Comparison of ENCODE assay signal across 1 fruit fly cellular context in the genomic region with DNA sequence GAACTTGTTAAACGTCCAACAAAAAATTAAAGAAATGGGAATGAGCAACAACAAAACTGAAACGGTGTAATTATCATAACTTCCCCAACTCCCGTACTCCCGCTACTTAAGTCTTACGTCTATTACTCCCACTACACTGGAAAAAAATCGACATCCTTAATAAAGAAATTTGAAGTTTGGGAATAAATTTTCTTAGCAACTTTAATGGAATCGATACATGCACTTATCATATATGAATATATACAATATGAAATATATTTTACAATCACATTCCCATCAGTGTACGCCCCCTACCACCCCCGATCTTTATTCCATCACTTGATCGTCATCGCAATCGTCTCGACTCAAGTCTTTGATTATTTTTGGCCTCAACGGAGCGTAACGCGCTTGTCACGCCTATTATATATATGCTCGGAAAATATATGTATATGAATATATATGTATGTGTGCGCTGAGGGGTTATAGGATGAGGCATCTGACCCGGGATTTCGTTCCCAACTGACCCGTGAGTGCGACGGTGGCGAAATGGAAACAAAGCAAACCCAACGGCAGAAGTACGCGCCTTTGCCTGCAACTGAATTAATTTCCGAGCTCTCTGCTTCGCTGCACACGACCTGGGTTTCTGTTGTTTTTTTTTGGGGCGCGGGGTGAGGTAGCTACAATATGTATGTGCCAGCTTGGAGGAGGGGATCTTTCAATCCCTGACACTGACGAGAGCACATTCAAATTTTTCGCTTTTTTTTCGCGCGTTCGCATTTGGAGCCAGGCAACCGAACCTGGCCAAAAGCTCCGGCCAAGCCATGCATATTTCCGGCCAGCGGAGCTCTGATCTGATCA.
A peak's percentile ranks its signal among the peaks of the same experiment; 100 is the strongest.
TF ChIP-seq lines count a peak whose summit lies in the region.

No protein-coding gene starts in this region.

TF ChIP-seq in whole organism, embryonic, 481 proteins besides CTCF, POLR2A, EP300 and RAD21 (continued from another document and continues in another):
- TF ChIP-seq E2f2 (GFP tag; IDR thresholded peaks at IDR 0.05; lab: Robert Waterston, UW): no peak; the same call in 1 of the 2 replicates
- TF ChIP-seq B-H1 (GFP tag; IDR thresholded peaks at IDR 0.05; lab: Robert Waterston, UW): no peak
- TF ChIP-seq CG10431 (GFP tag; optimal IDR thresholded peaks at IDR 0.05; lab: Kevin White, UChicago): no peak
- no peak for TF ChIP-seq CG13624 (GFP tag; optimal IDR thresholded peaks at IDR 0.05; lab: Kevin White, UChicago)
- no peak for TF ChIP-seq wor (GFP tag; IDR thresholded peaks at IDR 0.05; lab: Robert Waterston, UW)
- TF ChIP-seq sna (GFP tag; IDR thresholded peaks at IDR 0.05; lab: Robert Waterston, UW; ENCODE audit: partially characterized antibody): no peak
- peak; percentile 51 for TF ChIP-seq Oli (tag; optimal IDR thresholded peaks at IDR 0.05; lab: Kevin White, UChicago)
- no peak for TF ChIP-seq CG17802 (tag; optimal IDR thresholded peaks at IDR 0.05; lab: Kevin White, UChicago)
- no peak for TF ChIP-seq CG6254 (GFP tag; optimal IDR thresholded peaks at IDR 0.05; lab: Kevin White, UChicago)
- no peak for TF ChIP-seq fd102C (GFP tag; optimal IDR thresholded peaks at IDR 0.05; lab: Kevin White, UChicago)
- no peak for TF ChIP-seq CG13123 (GFP tag; optimal IDR thresholded peaks at IDR 0.05; lab: Kevin White, UChicago)
- no peak for TF ChIP-seq Dek (tag; optimal IDR thresholded peaks at IDR 0.05; lab: Kevin White, UChicago)
- TF ChIP-seq D (optimal IDR thresholded peaks at IDR 0.05; lab: Kevin White, UChicago): no peak
- peak; percentile 27 for TF ChIP-seq D (GFP tag; optimal IDR thresholded peaks at IDR 0.05; lab: Kevin White, UChicago)
- TF ChIP-seq MESR4 (GFP tag; optimal IDR thresholded peaks at IDR 0.05; lab: Kevin White, UChicago): no peak
- TF ChIP-seq CG8924 (tag; optimal IDR thresholded peaks at IDR 0.05; lab: Kevin White, UChicago): peak; percentile 14
- TF ChIP-seq ftz-f1 (GFP tag; optimal IDR thresholded peaks at IDR 0.05; lab: Kevin White, UChicago): no peak
- no peak for TF ChIP-seq CG4328 (GFP tag; optimal IDR thresholded peaks at IDR 0.05; lab: Kevin White, UChicago)
- no peak for TF ChIP-seq ems (GFP tag; optimal IDR thresholded peaks at IDR 0.05; lab: Kevin White, UChicago)
- TF ChIP-seq Hr51 (GFP tag; optimal IDR thresholded peaks at IDR 0.05; lab: Kevin White, UChicago): peak in 1 of 2 experiments; percentile 42
- TF ChIP-seq trh (GFP tag; optimal IDR thresholded peaks at IDR 0.05; lab: Kevin White, UChicago): no peak
- TF ChIP-seq sug (tag; optimal IDR thresholded peaks at IDR 0.05; lab: Kevin White, UChicago): no peak
- TF ChIP-seq tll (GFP tag; optimal IDR thresholded peaks at IDR 0.05; lab: Kevin White, UChicago): no peak
- TF ChIP-seq CG13296 (GFP tag; optimal IDR thresholded peaks at IDR 0.05; lab: Kevin White, UChicago): no peak
- TF ChIP-seq CG8290 (GFP tag; optimal IDR thresholded peaks at IDR 0.05; lab: Kevin White, UChicago): no peak
- TF ChIP-seq CG8290 (tag; optimal IDR thresholded peaks at IDR 0.05; lab: Kevin White, UChicago): no peak
- no peak for TF ChIP-seq CG11696 (GFP tag; IDR thresholded peaks at IDR 0.05; lab: Robert Waterston, UW)
- TF ChIP-seq schlank (tag; optimal IDR thresholded peaks at IDR 0.05; lab: Kevin White, UChicago): no peak
- no peak for TF ChIP-seq CG4424 (GFP tag; optimal IDR thresholded peaks at IDR 0.05; lab: Kevin White, UChicago)
- TF ChIP-seq Camta (GFP tag; optimal IDR thresholded peaks at IDR 0.05; lab: Kevin White, UChicago): no peak
- TF ChIP-seq Dfd (GFP tag; optimal IDR thresholded peaks at IDR 0.05; lab: Kevin White, UChicago): no peak
- TF ChIP-seq CG2199 (GFP tag; IDR thresholded peaks at IDR 0.05; lab: Robert Waterston, UW): no peak
- no peak for TF ChIP-seq yki (optimal IDR thresholded peaks at IDR 0.05; lab: Kevin White, UChicago)
- TF ChIP-seq fd3F (GFP tag; optimal IDR thresholded peaks at IDR 0.05; lab: Kevin White, UChicago): no peak
- no peak for TF ChIP-seq CG31388 (GFP tag; optimal IDR thresholded peaks at IDR 0.05; lab: Kevin White, UChicago)
- no peak for TF ChIP-seq fd96Cb (tag; optimal IDR thresholded peaks at IDR 0.05; lab: Kevin White, UChicago)
- TF ChIP-seq lilli (GFP tag; optimal IDR thresholded peaks at IDR 0.05; lab: Kevin White, UChicago): no peak
- TF ChIP-seq Stat92E (GFP tag; optimal IDR thresholded peaks at IDR 0.05; lab: Kevin White, UChicago): no peak
- peak; percentile 3 for TF ChIP-seq CG1529 (GFP tag; optimal IDR thresholded peaks at IDR 0.05; lab: Kevin White, UChicago)
- no peak for TF ChIP-seq CG6654 (GFP tag; optimal IDR thresholded peaks at IDR 0.05; lab: Kevin White, UChicago)
- TF ChIP-seq sima (GFP tag; optimal IDR thresholded peaks at IDR 0.05; lab: Kevin White, UChicago): no peak
- no peak for TF ChIP-seq pfk (GFP tag; optimal IDR thresholded peaks at IDR 0.05; lab: Kevin White, UChicago)
- TF ChIP-seq CG15011 (GFP tag; optimal IDR thresholded peaks at IDR 0.05; lab: Kevin White, UChicago): no peak
- TF ChIP-seq Vsx1 (GFP tag; optimal IDR thresholded peaks at IDR 0.05; lab: Kevin White, UChicago): no peak
- 0 out of 2 replicates have a peak, but pooled peaks have one; percentile 16 for TF ChIP-seq Rx (GFP tag; IDR thresholded peaks at IDR 0.05; lab: Robert Waterston, UW)
- no peak for TF ChIP-seq H2.0 (GFP tag; IDR thresholded peaks at IDR 0.05; lab: Robert Waterston, UW)
- TF ChIP-seq BtbVII (GFP tag; optimal IDR thresholded peaks at IDR 0.05; lab: Kevin White, UChicago): no peak
- TF ChIP-seq chm (GFP tag; IDR thresholded peaks at IDR 0.05; lab: Robert Waterston, UW): no peak
- TF ChIP-seq CG11504 (tag; optimal IDR thresholded peaks at IDR 0.05; lab: Kevin White, UChicago): peak; percentile 26
- TF ChIP-seq CG32772 (GFP tag; IDR thresholded peaks at IDR 0.05; lab: Robert Waterston, UW): peak; percentile 47
- no peak for TF ChIP-seq eyg (GFP tag; optimal IDR thresholded peaks at IDR 0.05; lab: Kevin White, UChicago)
- no peak for TF ChIP-seq zen (tag; optimal IDR thresholded peaks at IDR 0.05; lab: Kevin White, UChicago)
- TF ChIP-seq CG9609 (GFP tag; optimal IDR thresholded peaks at IDR 0.05; lab: Kevin White, UChicago): no peak
- no peak for TF ChIP-seq CG12744 (GFP tag; optimal IDR thresholded peaks at IDR 0.05; lab: Kevin White, UChicago)
- TF ChIP-seq danr (GFP tag; IDR thresholded peaks at IDR 0.05; lab: Robert Waterston, UW): no peak
- TF ChIP-seq Deaf1 (tag; optimal IDR thresholded peaks at IDR 0.05; lab: Kevin White, UChicago): no peak
- no peak for TF ChIP-seq CG4854 (GFP tag; optimal IDR thresholded peaks at IDR 0.05; lab: Kevin White, UChicago)
- peak; percentile 72 for TF ChIP-seq vvl (GFP tag; IDR thresholded peaks at IDR 0.05; lab: Robert Waterston, UW)
- TF ChIP-seq hkb (optimal IDR thresholded peaks at IDR 0.05; lab: Kevin White, UChicago): no peak
- no peak for TF ChIP-seq hkb (GFP tag; IDR thresholded peaks at IDR 0.05; lab: Robert Waterston, UW)
- no peak for TF ChIP-seq so (GFP tag; IDR thresholded peaks at IDR 0.05; lab: Robert Waterston, UW)
- TF ChIP-seq cato (GFP tag; optimal IDR thresholded peaks at IDR 0.05; lab: Kevin White, UChicago; ENCODE audit: borderline replicate concordance): no peak
- no peak for TF ChIP-seq tap (tag; optimal IDR thresholded peaks at IDR 0.05; lab: Kevin White, UChicago)
- TF ChIP-seq CG10209 (GFP tag; optimal IDR thresholded peaks at IDR 0.05; lab: Kevin White, UChicago): peak; percentile 44
- no peak for TF ChIP-seq salm (tag; optimal IDR thresholded peaks at IDR 0.05; lab: Kevin White, UChicago)
- no peak for TF ChIP-seq CG13287 (GFP tag; IDR thresholded peaks at IDR 0.05; lab: Robert Waterston, UW; ENCODE audit: partially characterized antibody)
- TF ChIP-seq CG18011 (GFP tag; optimal IDR thresholded peaks at IDR 0.05; lab: Kevin White, UChicago): no peak
- no peak for TF ChIP-seq croc (GFP tag; conservative IDR thresholded peaks at IDR 0.05; lab: Robert Waterston, UW)
- TF ChIP-seq gcm2 (GFP tag; optimal IDR thresholded peaks at IDR 0.05; lab: Kevin White, UChicago): no peak
- TF ChIP-seq CG14710 (tag; optimal IDR thresholded peaks at IDR 0.05; lab: Kevin White, UChicago): peak; percentile 2
- TF ChIP-seq crp (GFP tag; optimal IDR thresholded peaks at IDR 0.05; lab: Kevin White, UChicago): no peak
- TF ChIP-seq ase (GFP tag; IDR thresholded peaks at IDR 0.05; lab: Robert Waterston, UW): no peak
- peak; percentile 26 for TF ChIP-seq dmrt99B (tag; optimal IDR thresholded peaks at IDR 0.05; lab: Kevin White, UChicago)
- TF ChIP-seq Aef1 (GFP tag; IDR thresholded peaks at IDR 0.05; lab: Robert Waterston, UW): no peak
- TF ChIP-seq sd (tag; optimal IDR thresholded peaks at IDR 0.05; lab: Kevin White, UChicago): no peak
- TF ChIP-seq cad (GFP tag; optimal IDR thresholded peaks at IDR 0.05; lab: Kevin White, UChicago): no peak
- TF ChIP-seq Bdp1 (GFP tag; optimal IDR thresholded peaks at IDR 0.05; lab: Kevin White, UChicago): no peak
- no peak for TF ChIP-seq CkIIα-i1 (GFP tag; IDR thresholded peaks at IDR 0.05; lab: Robert Waterston, UW)
- TF ChIP-seq zfh1 (GFP tag; IDR thresholded peaks at IDR 0.05; lab: Robert Waterston, UW): peak; percentile 60; the same call in 2 of the 3 replicates
- TF ChIP-seq CG1832 (GFP tag; optimal IDR thresholded peaks at IDR 0.05; lab: Kevin White, UChicago): no peak
- no peak for TF ChIP-seq Hmr (GFP tag; optimal IDR thresholded peaks at IDR 0.05; lab: Kevin White, UChicago)
- no peak for TF ChIP-seq CG6272 (GFP tag; IDR thresholded peaks at IDR 0.05; lab: Robert Waterston, UW)
- peak; percentile 83 for TF ChIP-seq dmrt11E (tag; optimal IDR thresholded peaks at IDR 0.05; lab: Kevin White, UChicago)
- TF ChIP-seq wek (GFP tag; optimal IDR thresholded peaks at IDR 0.05; lab: Kevin White, UChicago): no peak
- no peak for TF ChIP-seq tup (GFP tag; optimal IDR thresholded peaks at IDR 0.05; lab: Kevin White, UChicago)
- no peak for TF ChIP-seq CG8765 (GFP tag; IDR thresholded peaks at IDR 0.05; lab: Robert Waterston, UW)
- no peak for TF ChIP-seq CG1024 (GFP tag; IDR thresholded peaks at IDR 0.05; lab: Robert Waterston, UW)
- TF ChIP-seq Nf-YB (GFP tag; optimal IDR thresholded peaks at IDR 0.05; lab: Kevin White, UChicago): peak; percentile 19
- TF ChIP-seq NfI (GFP tag; optimal IDR thresholded peaks at IDR 0.05; lab: Kevin White, UChicago): no peak
- TF ChIP-seq dan (GFP tag; IDR thresholded peaks at IDR 0.05; lab: Robert Waterston, UW): no peak
- no peak for TF ChIP-seq D19B (GFP tag; optimal IDR thresholded peaks at IDR 0.05; lab: Kevin White, UChicago)
- no peak for TF ChIP-seq MTF-1 (GFP tag; optimal IDR thresholded peaks at IDR 0.05; lab: Kevin White, UChicago; ENCODE audit: borderline replicate concordance)
- TF ChIP-seq CG30431 (GFP tag; optimal IDR thresholded peaks at IDR 0.05; lab: Kevin White, UChicago): no peak
- no peak for TF ChIP-seq sens-2 (GFP tag; IDR thresholded peaks at IDR 0.05; lab: Robert Waterston, UW)
- no peak for TF ChIP-seq tna (GFP tag; IDR thresholded peaks at IDR 0.05; lab: Robert Waterston, UW; ENCODE audit: partially characterized antibody)
- TF ChIP-seq fru (optimal IDR thresholded peaks at IDR 0.05; lab: Kevin White, UChicago): no peak
- peak in 1 of 2 experiments; percentile 78 for TF ChIP-seq bsh (GFP tag; optimal IDR thresholded peaks at IDR 0.05; lab: Kevin White, UChicago)
- no peak for TF ChIP-seq pb (GFP tag; optimal IDR thresholded peaks at IDR 0.05; lab: Kevin White, UChicago)
- no peak for TF ChIP-seq CG14860 (GFP tag; IDR thresholded peaks at IDR 0.05; lab: Robert Waterston, UW; ENCODE audit: partially characterized antibody)
- TF ChIP-seq CG10147 (GFP tag; optimal IDR thresholded peaks at IDR 0.05; lab: Kevin White, UChicago): no peak
- no peak for TF ChIP-seq br (optimal IDR thresholded peaks at IDR 0.05; lab: Kevin White, UChicago)
- TF ChIP-seq CG9437 (GFP tag; optimal IDR thresholded peaks at IDR 0.05; lab: Kevin White, UChicago): peak; percentile 16
- TF ChIP-seq CoRest (tag; optimal IDR thresholded peaks at IDR 0.05; lab: Kevin White, UChicago): peak; percentile 30
- no peak for TF ChIP-seq CG7786 (GFP tag; optimal IDR thresholded peaks at IDR 0.05; lab: Kevin White, UChicago)
- no peak for TF ChIP-seq Atf-2 (GFP tag; optimal IDR thresholded peaks at IDR 0.05; lab: Kevin White, UChicago)
- no peak for TF ChIP-seq nerfin-2 (GFP tag; IDR thresholded peaks at IDR 0.05; lab: Robert Waterston, UW; ENCODE audit: partially characterized antibody)
- TF ChIP-seq CG10979 (tag; optimal IDR thresholded peaks at IDR 0.05; lab: Kevin White, UChicago): peak; percentile 52
- TF ChIP-seq CG4730 (GFP tag; IDR thresholded peaks at IDR 0.05; lab: Robert Waterston, UW): no peak; the same call in 1 of the 2 replicates
- TF ChIP-seq Lpt (GFP tag; optimal IDR thresholded peaks at IDR 0.05; lab: Kevin White, UChicago): no peak
- no peak for TF ChIP-seq CG9876 (GFP tag; optimal IDR thresholded peaks at IDR 0.05; lab: Kevin White, UChicago)
- TF ChIP-seq Eip74EF (GFP tag; optimal IDR thresholded peaks at IDR 0.05; lab: Kevin White, UChicago): peak in 1 of 2 experiments; percentile 19
- no peak for TF ChIP-seq CG7963 (GFP tag; IDR thresholded peaks at IDR 0.05; lab: Robert Waterston, UW; ENCODE audit: partially characterized antibody)
- no peak for TF ChIP-seq Myb (GFP tag; optimal IDR thresholded peaks at IDR 0.05; lab: Kevin White, UChicago)
- no peak for TF ChIP-seq amos (GFP tag; IDR thresholded peaks at IDR 0.05; lab: Robert Waterston, UW; ENCODE audit: partially characterized antibody)
- no peak for TF ChIP-seq jigr1 (GFP tag; IDR thresholded peaks at IDR 0.05; lab: Robert Waterston, UW)
- peak; percentile 21 for TF ChIP-seq CG15269 (tag; optimal IDR thresholded peaks at IDR 0.05; lab: Kevin White, UChicago)
- no peak for TF ChIP-seq CG16863 (GFP tag; optimal IDR thresholded peaks at IDR 0.05; lab: Kevin White, UChicago)
- no peak for TF ChIP-seq BEAF-32 (GFP tag; optimal IDR thresholded peaks at IDR 0.05; lab: Kevin White, UChicago)
- no peak for TF ChIP-seq CG12071 (GFP tag; optimal IDR thresholded peaks at IDR 0.05; lab: Kevin White, UChicago)
- TF ChIP-seq cwo (GFP tag; optimal IDR thresholded peaks at IDR 0.05; lab: Kevin White, UChicago): no peak
- TF ChIP-seq her (GFP tag; optimal IDR thresholded peaks at IDR 0.05; lab: Kevin White, UChicago): no peak
- no peak for TF ChIP-seq CG4282 (GFP tag; optimal IDR thresholded peaks at IDR 0.05; lab: Kevin White, UChicago)
- no peak for TF ChIP-seq HLH4C (GFP tag; IDR thresholded peaks at IDR 0.05; lab: Robert Waterston, UW; ENCODE audit: partially characterized antibody)
- TF ChIP-seq Mes4 (GFP tag; optimal IDR thresholded peaks at IDR 0.05; lab: Kevin White, UChicago): no peak
- TF ChIP-seq abd-A (tag; optimal IDR thresholded peaks at IDR 0.05; lab: Kevin White, UChicago): no peak
- no peak for TF ChIP-seq en (GFP tag; optimal IDR thresholded peaks at IDR 0.05; lab: Kevin White, UChicago)
- TF ChIP-seq ro (GFP tag; IDR thresholded peaks at IDR 0.05; lab: Robert Waterston, UW): no peak
